Worm (Caenorhabditis elegans) whole organism, mixed stage, embryonic: ENCODE results near the gene thn-4.

Experiments used
- blmp-1 ChIP-seq: fragments of 150-350 bp; optimal IDR thresholded peaks from 2 replicates; lab custom pipeline; 2014; ENCODE audit warnings: missing biosample characterization, missing genetic modification characterization
- ces-1 ChIP-seq: fragments of 150-350 bp; optimal IDR thresholded peaks from 2 replicates; lab custom pipeline; 2014; ENCODE audit warnings: missing biosample characterization, missing genetic modification reagents, missing genetic modification characterization
- elt-1 ChIP-seq: sonication (generic microtip); optimal IDR thresholded peaks from 2 replicates; lab custom pipeline; 2017; ENCODE audit warnings: missing genetic modification characterization, mild to moderate bottlenecking, missing compliant biosample characterization, antibody characterized with exemption, moderate library complexity, borderline replicate concordance; ENCODE audit not compliant: insufficient read depth
- lsy-2 ChIP-seq: fragments of 150-350 bp; optimal IDR thresholded peaks from 2 replicates; lab custom pipeline; 2014; ENCODE audit warnings: missing biosample characterization, missing genetic modification characterization
- mls-2 ChIP-seq: sonication (generic microtip); optimal IDR thresholded peaks from 2 replicates; lab custom pipeline; 2016; ENCODE audit warnings: mild to moderate bottlenecking, missing genetic modification characterization, moderate library complexity, missing compliant biosample characterization
- nhr-237 ChIP-seq: fragments of 150-350 bp; optimal IDR thresholded peaks from 2 replicates; lab custom pipeline; 2014; ENCODE audit warnings: missing biosample characterization, missing genetic modification characterization
- nhr-28 ChIP-seq: fragments of 150-350 bp; optimal IDR thresholded peaks from 2 replicates; lab custom pipeline; 2014; ENCODE audit warnings: missing biosample characterization, missing genetic modification characterization
- pha-4 ChIP-seq: fragments of 150-350 bp; optimal IDR thresholded peaks from 2 replicates; lab custom pipeline; 2018; ENCODE audit warnings: missing biosample characterization, missing genetic modification reagents, missing genetic modification characterization
- sem-2 ChIP-seq: fragments of 200-800 bp; sonication (Bioruptor generic); optimal IDR thresholded peaks from 2 replicates; lab custom pipeline; 2018; ENCODE audit warnings: mild to moderate bottlenecking, missing genetic modification characterization, missing compliant biosample characterization
- snpc-4 ChIP-seq: fragments of 150-350 bp; optimal IDR thresholded peaks from 2 replicates; lab custom pipeline; 2014; ENCODE audit warnings: missing biosample characterization, missing genetic modification characterization
- unc-120 ChIP-seq: sonication (generic microtip); optimal IDR thresholded peaks from 2 replicates; lab custom pipeline; 2017; ENCODE audit warnings: missing genetic modification characterization, missing compliant biosample characterization; ENCODE audit not compliant: poor library complexity, severe bottlenecking
- unc-39 ChIP-seq: fragments of 150-350 bp; optimal IDR thresholded peaks from 2 replicates; lab custom pipeline; 2014; ENCODE audit warnings: missing biosample characterization, missing genetic modification characterization
- unc-62 ChIP-seq: fragments of 150-350 bp; optimal IDR thresholded peaks from 2 replicates; lab custom pipeline; 2014; ENCODE audit warnings: missing biosample characterization, missing genetic modification reagents, missing genetic modification characterization

ce11 chrV:16857977-16858479 lies 13.3 kb downstream of the thn-4 start, which contains the start of the genes clec-31 and clec-22:
- TF ChIP-seq sem-2 (GFP tag; lab: Kevin White, UChicago) (no peak), unc-120 (no peak), lsy-2 (no peak), snpc-4 (tag; lab: Kevin White, UChicago) (no peak), unc-62 (GFP tag; lab: Kevin White, UChicago) (no peak), pha-4 (no peak), unc-39 (tag; lab: Kevin White, UChicago) (no peak), blmp-1 (tag; lab: Kevin White, UChicago) (no peak), ces-1 (GFP tag; lab: Kevin White, UChicago) (no peak), elt-1 (tag; lab: Kevin White, UChicago) (no peak), nhr-237 (tag; lab: Kevin White, UChicago) (no peak), nhr-28 (no peak), mls-2 (tag; lab: Kevin White, UChicago) (no peak)
